Fruit fly (Drosophila melanogaster): ENCODE measurements around the gene Sugb.
A peak's percentile ranks its signal among the peaks of the same experiment; 100 is the strongest.

The Sugb gene

DNA sequence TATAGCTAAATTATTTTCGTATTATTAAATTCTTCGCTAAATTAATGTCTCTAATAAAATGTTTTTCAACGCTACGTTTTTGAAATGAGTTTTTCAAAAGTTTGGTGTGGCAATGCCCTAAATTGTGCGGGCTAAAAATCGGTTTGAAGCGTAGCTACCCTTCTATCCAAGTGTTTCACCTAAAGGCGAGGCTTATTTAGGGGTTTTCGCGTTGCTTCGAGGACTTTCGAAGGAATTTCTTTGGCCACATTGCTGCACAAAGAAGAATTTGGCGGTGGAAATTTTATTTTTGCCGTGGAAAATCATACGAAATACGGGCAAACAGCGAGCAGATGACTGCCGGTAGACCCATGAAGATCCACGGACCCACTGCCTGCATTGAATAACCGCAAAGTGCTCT lies 2.0 kb upstream of the Sugb start, which contains the start of gene TfIIEalpha (continued):
- no peak for TF ChIP-seq seq (GFP tag; IDR thresholded peaks at IDR 0.05)
- TF ChIP-seq grau (tag; optimal IDR thresholded peaks at IDR 0.05), result peak; percentile 25
- TF ChIP-seq amos (GFP tag; IDR thresholded peaks at IDR 0.05; ENCODE audit: partially characterized antibody), result no peak; the same call in 1 of the 2 replicates
- TF ChIP-seq ERR (GFP tag; optimal IDR thresholded peaks at IDR 0.05), result no peak
- no peak for TF ChIP-seq inv (GFP tag; IDR thresholded peaks at IDR 0.05; ENCODE audit: partially characterized antibody)
- TF ChIP-seq CG8944 (GFP tag; optimal IDR thresholded peaks at IDR 0.05), result no peak
- TF ChIP-seq CG11456 (GFP tag; IDR thresholded peaks at IDR 0.05), result no peak
- TF ChIP-seq unc-4 (GFP tag; IDR thresholded peaks at IDR 0.05; ENCODE audit: partially characterized antibody), result no peak
- TF ChIP-seq en (GFP tag; optimal IDR thresholded peaks at IDR 0.05), result no peak
- no peak for TF ChIP-seq bab2 (GFP tag; optimal IDR thresholded peaks at IDR 0.05)
- no peak for TF ChIP-seq wek (GFP tag; optimal IDR thresholded peaks at IDR 0.05)
- TF ChIP-seq schlank (tag; optimal IDR thresholded peaks at IDR 0.05), result no peak
- no peak for TF ChIP-seq gsb-n (tag; optimal IDR thresholded peaks at IDR 0.05)
- TF ChIP-seq ci (GFP tag; IDR thresholded peaks at IDR 0.05), result no peak
- TF ChIP-seq ttk (GFP tag; IDR thresholded peaks at IDR 0.05), result no peak
- no peak for TF ChIP-seq CG1832 (GFP tag; optimal IDR thresholded peaks at IDR 0.05)
- TF ChIP-seq CG4360 (GFP tag; IDR thresholded peaks at IDR 0.05), result no peak
- TF ChIP-seq CG17568 (GFP tag; optimal IDR thresholded peaks at IDR 0.05), result no peak
- no peak for TF ChIP-seq Aef1 (GFP tag; IDR thresholded peaks at IDR 0.05)
- no peak for TF ChIP-seq az2 (GFP tag; optimal IDR thresholded peaks at IDR 0.05)
- peak; percentile 100 for TF ChIP-seq CG9215 (GFP tag; IDR thresholded peaks at IDR 0.05)
- TF ChIP-seq sens (GFP tag), result peak; percentile 16
- no peak for TF ChIP-seq CG10321 (GFP tag; IDR thresholded peaks at IDR 0.05)
- TF ChIP-seq CG1603 (tag; optimal IDR thresholded peaks at IDR 0.05), result peak; percentile 77
- no peak for TF ChIP-seq B-H1 (GFP tag; IDR thresholded peaks at IDR 0.05)
- no peak for TF ChIP-seq CG5245 (GFP tag; optimal IDR thresholded peaks at IDR 0.05)
- no peak for TF ChIP-seq emc (GFP tag; optimal IDR thresholded peaks at IDR 0.05)
- TF ChIP-seq Adf1 (GFP tag; IDR thresholded peaks at IDR 0.05), result no peak
- TF ChIP-seq cg (GFP tag; optimal IDR thresholded peaks at IDR 0.05), result no peak
- TF ChIP-seq CG15269 (tag; optimal IDR thresholded peaks at IDR 0.05), result no peak
- no peak for TF ChIP-seq CG12942 (GFP tag; optimal IDR thresholded peaks at IDR 0.05)
- no peak for TF ChIP-seq CG10431 (GFP tag; optimal IDR thresholded peaks at IDR 0.05)
- no peak for TF ChIP-seq Tbp (GFP tag; optimal IDR thresholded peaks at IDR 0.05)
- 0 out of 2 replicates have a peak, but pooled peaks have one; percentile 3 for TF ChIP-seq H2.0 (GFP tag; IDR thresholded peaks at IDR 0.05)
- TF ChIP-seq TFAM (GFP tag; optimal IDR thresholded peaks at IDR 0.05), result no peak
- no peak for TF ChIP-seq CG31441 (GFP tag; IDR thresholded peaks at IDR 0.05)
- peak; percentile 56 for TF ChIP-seq CG6791 (GFP tag; IDR thresholded peaks at IDR 0.05; ENCODE audit: partially characterized antibody)
- TF ChIP-seq gt (GFP tag; IDR thresholded peaks at IDR 0.05), result no peak
- TF ChIP-seq CG9797 (GFP tag; optimal IDR thresholded peaks at IDR 0.05), result peak; percentile 88
- no peak for TF ChIP-seq so (GFP tag; IDR thresholded peaks at IDR 0.05)
- no peak for TF ChIP-seq pho (GFP tag; optimal IDR thresholded peaks at IDR 0.05)
- peak; percentile 7 for TF ChIP-seq CG2712 (tag; optimal IDR thresholded peaks at IDR 0.05)
- no peak for TF ChIP-seq Ravus (GFP tag; IDR thresholded peaks at IDR 0.05)
- TF ChIP-seq hb (GFP tag; IDR thresholded peaks at IDR 0.05; ENCODE audit: partially characterized antibody), result no peak
- no peak for TF ChIP-seq CG6854 (GFP tag; optimal IDR thresholded peaks at IDR 0.05)
- TF ChIP-seq Bdp1 (GFP tag; optimal IDR thresholded peaks at IDR 0.05), result no peak
- TF ChIP-seq CG8281 (tag; optimal IDR thresholded peaks at IDR 0.05), result no peak
- TF ChIP-seq lilli (GFP tag; optimal IDR thresholded peaks at IDR 0.05), result peak; percentile 41
- TF ChIP-seq CG7372 (GFP tag; IDR thresholded peaks at IDR 0.05), result no peak
- TF ChIP-seq CG13287 (GFP tag; IDR thresholded peaks at IDR 0.05; ENCODE audit: partially characterized antibody), result peak; percentile 52
- TF ChIP-seq CG10979 (tag; optimal IDR thresholded peaks at IDR 0.05), result no peak
- TF ChIP-seq CG11560 (tag; IDR thresholded peaks at IDR 0.05), result peak; percentile 45; the same call in 1 of the 3 replicates
- no peak for TF ChIP-seq CHES-1-like (GFP tag; optimal IDR thresholded peaks at IDR 0.05)

Data from whole organism, embryonic.